Fruit fly (Drosophila melanogaster): Measurements from ENCODE around the gene Uqcc1.

The Uqcc1 gene

DNA sequence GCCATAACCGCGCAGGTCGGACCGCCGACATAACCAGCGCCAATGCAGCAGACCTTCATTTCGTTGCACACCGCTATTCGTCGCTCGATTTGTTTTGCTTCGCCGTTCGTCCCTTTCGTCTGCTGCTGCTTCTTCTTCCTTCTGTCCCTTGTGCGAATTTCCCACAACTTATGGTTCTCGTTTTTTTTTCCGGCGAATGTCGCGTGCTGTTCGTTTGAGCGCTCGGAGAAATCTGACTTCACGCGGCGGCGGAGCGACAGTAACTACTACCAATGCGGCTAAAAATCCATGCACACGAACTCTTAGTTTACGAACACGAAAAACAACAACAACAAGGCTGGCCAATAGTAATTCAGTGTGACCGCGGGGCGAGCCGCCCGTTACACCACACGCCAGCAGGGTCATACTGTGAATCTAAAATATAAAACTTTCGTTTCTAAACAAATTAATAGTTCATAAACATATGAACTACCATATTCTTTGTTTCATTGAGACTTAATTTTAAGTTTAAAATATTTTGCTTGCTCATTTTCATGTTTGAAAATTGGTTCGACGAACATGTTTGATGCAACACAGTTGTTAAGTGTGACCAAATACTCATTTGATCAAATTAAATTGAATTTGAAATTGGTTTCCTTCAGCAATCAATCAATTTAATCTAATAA is 6.7 kb upstream of the Uqcc1 start, which contains the start of gene sgl (continued):
- no peak for TF ChIP-seq Atf-2 (GFP tag; optimal IDR thresholded peaks at IDR 0.05)
- TF ChIP-seq fu2 (GFP tag; optimal IDR thresholded peaks at IDR 0.05), result no peak
- peak; percentile 76 for TF ChIP-seq ci (GFP tag; IDR thresholded peaks at IDR 0.05)
- TF ChIP-seq dysf (GFP tag; IDR thresholded peaks at IDR 0.05), result 0 out of 3 replicates have a peak, but pooled peaks have one; percentile 10
- peak; percentile 84 for TF ChIP-seq nom (GFP tag; optimal IDR thresholded peaks at IDR 0.05)
- TF ChIP-seq pita (GFP tag; optimal IDR thresholded peaks at IDR 0.05), result no peak
- peak; percentile 29 for TF ChIP-seq wek (GFP tag; optimal IDR thresholded peaks at IDR 0.05)
- no peak for TF ChIP-seq Hr78 (GFP tag; optimal IDR thresholded peaks at IDR 0.05)
- 0 out of 2 replicates have a peak, but pooled peaks have one; percentile 37 for TF ChIP-seq CG5953 (GFP tag; IDR thresholded peaks at IDR 0.05)
- TF ChIP-seq Awh (GFP tag; IDR thresholded peaks at IDR 0.05), result 0 out of 2 replicates have a peak, but pooled peaks have one; percentile 25
- TF ChIP-seq CG33213 (GFP tag; optimal IDR thresholded peaks at IDR 0.05), result peak; percentile 83
- TF ChIP-seq emc (GFP tag; optimal IDR thresholded peaks at IDR 0.05), result no peak
- no peak for TF ChIP-seq schlank (tag; optimal IDR thresholded peaks at IDR 0.05)
- TF ChIP-seq Stat92E (GFP tag; optimal IDR thresholded peaks at IDR 0.05), result peak in 1 of 3 experiments; percentile 74
- peak; percentile 99 for TF ChIP-seq stwl (tag; optimal IDR thresholded peaks at IDR 0.05)
- TF ChIP-seq caup (GFP tag; optimal IDR thresholded peaks at IDR 0.05; ENCODE audit: severe bottlenecking), result peak; percentile 60
- 0 out of 2 replicates have a peak, but pooled peaks have one; percentile 26 for TF ChIP-seq bowl (GFP tag; IDR thresholded peaks at IDR 0.05)
- TF ChIP-seq CG9609 (GFP tag; optimal IDR thresholded peaks at IDR 0.05), result no peak
- no peak for TF ChIP-seq Asciz (GFP tag; optimal IDR thresholded peaks at IDR 0.05)
- no peak for TF ChIP-seq Sox100B (GFP tag; optimal IDR thresholded peaks at IDR 0.05)
- peak; percentile 7 for TF ChIP-seq CG3838 (GFP tag; optimal IDR thresholded peaks at IDR 0.05)

DNA sequence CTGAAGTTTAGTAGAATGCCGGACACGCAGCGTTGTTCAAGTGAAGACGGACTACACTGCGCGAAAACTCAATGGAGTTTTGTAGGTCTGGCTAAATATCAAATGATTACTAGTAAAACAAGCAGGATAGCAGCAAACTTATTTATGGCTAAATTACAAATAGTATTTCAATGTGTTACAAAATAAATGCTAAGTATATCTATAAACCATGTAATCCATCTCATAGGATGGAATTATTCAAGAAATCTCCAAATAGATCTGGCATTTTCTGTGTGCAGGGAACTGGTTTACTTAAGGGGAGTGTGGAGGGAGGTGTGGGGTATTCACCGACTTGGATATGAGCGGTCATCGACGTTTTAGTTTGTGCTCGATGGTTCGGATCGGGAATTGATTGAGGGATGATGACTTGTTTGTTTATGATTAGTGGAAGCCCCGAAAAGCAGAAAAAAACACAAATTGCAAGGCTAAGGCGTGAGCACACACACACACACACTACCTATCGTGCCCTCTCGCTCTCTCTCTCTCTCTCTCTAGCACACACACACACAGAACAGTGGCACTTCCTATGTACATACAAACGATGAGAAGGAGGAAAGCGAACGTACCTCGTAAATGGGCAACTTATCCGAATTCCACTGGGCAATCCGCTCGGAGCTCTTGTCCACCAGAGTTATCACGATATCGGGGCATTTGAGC is 6.0 kb upstream of the Uqcc1 start:
- peak; percentile 76 for TF ChIP-seq CG13775 (GFP tag; optimal IDR thresholded peaks at IDR 0.05)
- TF ChIP-seq CG18011 (GFP tag; optimal IDR thresholded peaks at IDR 0.05), result peak; percentile 60
- TF ChIP-seq vnd (GFP tag; IDR thresholded peaks at IDR 0.05; ENCODE audit: partially characterized antibody), result no peak
- peak; percentile 54 for TF ChIP-seq gro (GFP tag; optimal IDR thresholded peaks at IDR 0.05)
- TF ChIP-seq gce (GFP tag; IDR thresholded peaks at IDR 0.05), result peak; percentile 46; the same call in 1 of the 3 replicates
- TF ChIP-seq fd64A (GFP tag; optimal IDR thresholded peaks at IDR 0.05), result peak; percentile 61
- no peak for TF ChIP-seq exex (tag; optimal IDR thresholded peaks at IDR 0.05)
- TF ChIP-seq tio (GFP tag; optimal IDR thresholded peaks at IDR 0.05), result peak; percentile 79
- peak; percentile 60 for TF ChIP-seq ewg (GFP tag; optimal IDR thresholded peaks at IDR 0.05)
- TF ChIP-seq Kr (GFP tag; optimal IDR thresholded peaks at IDR 0.05), result no peak
- TF ChIP-seq CG9609 (GFP tag; optimal IDR thresholded peaks at IDR 0.05), result peak; percentile 63
- peak; percentile 22 for TF ChIP-seq CG31365 (tag; optimal IDR thresholded peaks at IDR 0.05)
- TF ChIP-seq crp (GFP tag; optimal IDR thresholded peaks at IDR 0.05), result peak in 1 of 2 experiments; percentile 19
- TF ChIP-seq bigmax (GFP tag; optimal IDR thresholded peaks at IDR 0.05), result no peak
- peak; percentile 61 for TF ChIP-seq gcm (GFP tag; optimal IDR thresholded peaks at IDR 0.05)
- TF ChIP-seq CG4360 (GFP tag; IDR thresholded peaks at IDR 0.05), result no peak
- peak; percentile 76 for TF ChIP-seq Atf6 (GFP tag; IDR thresholded peaks at IDR 0.05)
- peak; percentile 79 for TF ChIP-seq CG10462 (GFP tag; optimal IDR thresholded peaks at IDR 0.05)
- peak; percentile 84 for TF ChIP-seq CG9727 (GFP tag; optimal IDR thresholded peaks at IDR 0.05)
- TF ChIP-seq caup (GFP tag; optimal IDR thresholded peaks at IDR 0.05; ENCODE audit: severe bottlenecking), result peak; percentile 48
- no peak for TF ChIP-seq Poxn (GFP tag; IDR thresholded peaks at IDR 0.05)
- TF ChIP-seq sna (GFP tag; IDR thresholded peaks at IDR 0.05; ENCODE audit: partially characterized antibody), result no peak
- no peak for TF ChIP-seq ash1 (GFP tag; optimal IDR thresholded peaks at IDR 0.05)
- TF ChIP-seq ATbp (GFP tag; optimal IDR thresholded peaks at IDR 0.05), result peak; percentile 76
- TF ChIP-seq CG12299 (tag; optimal IDR thresholded peaks at IDR 0.05), result peak; percentile 68
- no peak for TF ChIP-seq Hr39 (optimal IDR thresholded peaks at IDR 0.05)
- peak; percentile 49 for TF ChIP-seq Vsx1 (GFP tag; optimal IDR thresholded peaks at IDR 0.05)
- no peak for TF ChIP-seq ham (GFP tag; IDR thresholded peaks at IDR 0.05)
